Fruit fly (Drosophila melanogaster) whole organism, adult: ENCODE measurements around the gene CG5928.

Experiments
- CG11617 ChIP-seq: fragments of 200-800 bp; sonication (Bioruptor generic); optimal IDR thresholded peaks from 2 replicates; lab custom pipeline; 2017; ENCODE audit warnings: mild to moderate bottlenecking, missing biosample characterization, missing genetic modification reagents, missing genetic modification characterization
- CG14711 ChIP-seq: fragments of 200-800 bp; sonication (Bioruptor generic); optimal IDR thresholded peaks from 2 replicates; lab custom pipeline; 2018; ENCODE audit warnings: missing biosample characterization, mild to moderate bottlenecking, missing genetic modification characterization, moderate library complexity
- CG1620 ChIP-seq: fragments of 200-800 bp; sonication (Bioruptor generic); optimal IDR thresholded peaks from 2 replicates; lab custom pipeline; 2016; ENCODE audit warnings: missing biosample characterization, missing genetic modification characterization
- CG5204 ChIP-seq: fragments of 200-800 bp; sonication (Bioruptor generic); optimal IDR thresholded peaks from 2 replicates; lab custom pipeline; 2016; ENCODE audit warnings: missing biosample characterization, missing genetic modification characterization
- CG7045 ChIP-seq: fragments of 200-800 bp; sonication (Bioruptor generic); optimal IDR thresholded peaks from 2 replicates; lab custom pipeline; 2017; ENCODE audit warnings: missing biosample characterization, mild to moderate bottlenecking, missing genetic modification characterization
- Clk ChIP-seq: fragments of 200-800 bp; sonication (Bioruptor generic); optimal IDR thresholded peaks from 2 replicates; lab custom pipeline; 2017; ENCODE audit warnings: missing biosample characterization, missing genetic modification characterization
- Crg-1 ChIP-seq: fragments of 200-800 bp; sonication (Bioruptor generic); optimal IDR thresholded peaks from 2 replicates; lab custom pipeline; 2016; ENCODE audit warnings: missing biosample characterization, missing genetic modification characterization
- bab1 ChIP-seq: fragments of 200-800 bp; sonication (Bioruptor generic); optimal IDR thresholded peaks from 3 replicates; lab custom pipeline; 2019; ENCODE audit warnings: missing biosample characterization, mild to moderate bottlenecking, missing genetic modification characterization, moderate library complexity
- cic ChIP-seq: fragments of 200-800 bp; sonication (Bioruptor generic); optimal IDR thresholded peaks from 2 replicates; lab custom pipeline; 2017; ENCODE audit warnings: missing biosample characterization, mild to moderate bottlenecking, missing genetic modification characterization, moderate library complexity
- kay ChIP-seq: fragments of 200-800 bp; sonication (Bioruptor generic); peaks from one replicate; lab custom pipeline; 2016; ENCODE audit warnings: missing biosample characterization, missing genetic modification characterization, borderline replicate concordance
- pad ChIP-seq: fragments of 200-800 bp; sonication (Bioruptor generic); optimal IDR thresholded peaks from 3 replicates; lab custom pipeline; 2017; ENCODE audit warnings: missing biosample characterization, missing genetic modification characterization, mild to moderate bottlenecking, moderate library complexity, missing genetic modification reagents
- tj ChIP-seq: fragments of 200-800 bp; sonication (Bioruptor generic); optimal IDR thresholded peaks from 3 replicates; lab custom pipeline; 2017; ENCODE audit warnings: missing biosample characterization, mild to moderate bottlenecking, missing genetic modification characterization, moderate library complexity

DNA sequence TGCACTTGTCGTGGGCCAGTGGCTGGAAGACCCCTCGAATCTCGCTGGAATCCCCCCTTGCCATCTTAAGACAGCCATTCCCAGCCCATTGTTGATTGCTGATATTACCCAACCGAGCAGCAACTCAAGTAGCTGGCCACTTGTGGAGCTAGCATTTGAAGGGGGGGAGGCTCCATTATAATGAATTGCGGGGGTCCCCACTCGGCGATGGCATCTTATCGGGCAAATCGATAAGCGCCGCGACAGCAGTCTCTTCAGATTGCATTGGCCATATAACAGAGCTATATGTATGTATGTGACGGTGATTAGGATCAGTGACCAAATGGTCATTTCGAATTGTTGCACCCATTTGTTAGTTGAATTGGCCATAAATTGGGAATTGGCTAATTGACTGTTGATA, 5.6 kb upstream of the CG5928 start:
- TF ChIP-seq CG1620: no peak
- TF ChIP-seq pad (GFP tag; lab: Kevin White, UChicago): no peak
- no peak for TF ChIP-seq CG14711 (tag; lab: Kevin White, UChicago)
- no peak for TF ChIP-seq CG7045
- TF ChIP-seq kay (GFP tag; lab: Kevin White, UChicago): no peak
- no peak for TF ChIP-seq CG11617 (GFP tag; lab: Kevin White, UChicago)
- TF ChIP-seq cic: no peak
- TF ChIP-seq tj (GFP tag; lab: Kevin White, UChicago): no peak
- TF ChIP-seq Crg-1 (GFP tag; lab: Kevin White, UChicago): no peak
- TF ChIP-seq CG5204 (GFP tag; lab: Kevin White, UChicago): no peak
- no peak for TF ChIP-seq Clk (GFP tag; lab: Kevin White, UChicago)
- no peak for TF ChIP-seq bab1 (GFP tag; lab: Kevin White, UChicago)
